Fruit fly (Drosophila melanogaster): ENCODE results near the gene PrBP.

The PrBP gene

dm6 chr2L:8689853-8690252 lies 4.1 kb upstream of the PrBP start (continued):
- TF ChIP-seq CG43689 (GFP tag; IDR thresholded peaks at IDR 0.05) (no peak), CG2712 (tag; optimal IDR thresholded peaks at IDR 0.05) (no peak), CG11456 (GFP tag; IDR thresholded peaks at IDR 0.05) (peak; percentile 68; the same call in 1 of the 3 replicates), scrt (GFP tag; optimal IDR thresholded peaks at IDR 0.05) (no peak), exex (tag; optimal IDR thresholded peaks at IDR 0.05) (no peak), Opbp (GFP tag; IDR thresholded peaks at IDR 0.05; ENCODE audit: partially characterized antibody) (peak; percentile 35; the same call in 1 of the 3 replicates), HLHmδ (GFP tag; optimal IDR thresholded peaks at IDR 0.05) (peak; percentile 46), ara (GFP tag; IDR thresholded peaks at IDR 0.05) (no peak), pzg (GFP tag; optimal IDR thresholded peaks at IDR 0.05) (no peak), GATAe (GFP tag; conservative IDR thresholded peaks at IDR 0.05) (no peak), prd (optimal IDR thresholded peaks at IDR 0.05) (no peak), prd (GFP tag; IDR thresholded peaks at IDR 0.05) (0 out of 3 replicates have a peak, but pooled peaks have one; percentile 9), amos (GFP tag; IDR thresholded peaks at IDR 0.05; ENCODE audit: partially characterized antibody) (no peak), inv (GFP tag; IDR thresholded peaks at IDR 0.05; ENCODE audit: partially characterized antibody) (no peak), CG11695 (GFP tag; IDR thresholded peaks at IDR 0.05) (no peak), HLH4C (GFP tag; IDR thresholded peaks at IDR 0.05; ENCODE audit: partially characterized antibody) (no peak), ATbp (GFP tag; optimal IDR thresholded peaks at IDR 0.05) (peak; percentile 10), Ptx1 (GFP tag; IDR thresholded peaks at IDR 0.05) (no peak), chm (GFP tag; IDR thresholded peaks at IDR 0.05) (peak; percentile 72), nau (GFP tag; optimal IDR thresholded peaks at IDR 0.05) (no peak), Mes4 (GFP tag; optimal IDR thresholded peaks at IDR 0.05) (no peak), z (GFP tag; IDR thresholded peaks at IDR 0.05) (no peak), otp (GFP tag; IDR thresholded peaks at IDR 0.05) (peak; percentile 37; the same call in 1 of the 3 replicates), CG11085 (GFP tag; IDR thresholded peaks at IDR 0.05) (no peak), Asciz (GFP tag; optimal IDR thresholded peaks at IDR 0.05) (no peak), CG6654 (GFP tag; optimal IDR thresholded peaks at IDR 0.05) (no peak), CG7271 (tag; optimal IDR thresholded peaks at IDR 0.05) (peak; percentile 69)

DNA sequence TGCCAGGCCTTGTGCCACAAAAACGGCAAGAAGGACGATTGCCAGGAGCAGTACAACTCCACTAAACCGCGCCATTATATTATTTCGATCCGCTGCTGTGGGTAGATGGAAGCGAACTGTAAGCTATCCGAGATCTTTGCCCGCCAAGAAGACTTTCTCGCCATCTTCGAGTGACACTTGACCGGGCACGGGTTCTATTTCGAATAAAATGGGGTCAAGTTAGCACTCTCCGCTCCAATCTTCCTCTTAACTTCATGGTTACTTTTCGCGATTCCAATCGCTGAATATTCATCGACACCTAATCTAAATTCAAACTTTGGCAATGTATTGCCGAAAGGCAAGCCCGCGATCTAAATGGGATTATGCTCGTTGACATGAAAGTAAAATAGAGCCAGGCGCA lies 1.5 kb downstream of the PrBP start, which contains the start of gene CG9289:
CG9289 (minus strand) TSS at position 101 of the 400 bp plus-strand sequence.
- no peak for TF ChIP-seq dysf (GFP tag; IDR thresholded peaks at IDR 0.05)

- TF ChIP-seq CG6791 (GFP tag; IDR thresholded peaks at IDR 0.05; ENCODE audit: partially characterized antibody) (peak; percentile 92), inv (GFP tag; IDR thresholded peaks at IDR 0.05; ENCODE audit: partially characterized antibody) (peak; percentile 45; the same call in 1 of the 2 replicates), CG9609 (GFP tag; optimal IDR thresholded peaks at IDR 0.05) (no peak), knrl (GFP tag; IDR thresholded peaks at IDR 0.05; ENCODE audit: partially characterized antibody) (peak; percentile 61; the same call in 2 of the 3 replicates), CG14860 (GFP tag; IDR thresholded peaks at IDR 0.05; ENCODE audit: partially characterized antibody) (peak; percentile 81), ato (GFP tag; IDR thresholded peaks at IDR 0.05; ENCODE audit: partially characterized antibody) (peak; percentile 74; the same call in 1 of the 2 replicates), CG34224 (GFP tag; IDR thresholded peaks at IDR 0.05; ENCODE audit: partially characterized antibody) (0 out of 3 replicates have a peak, but pooled peaks have one; percentile 46), sna (GFP tag; IDR thresholded peaks at IDR 0.05; ENCODE audit: partially characterized antibody) (peak; percentile 53; the same call in 1 of the 2 replicates), HLH4C (GFP tag; IDR thresholded peaks at IDR 0.05; ENCODE audit: partially characterized antibody) (peak; percentile 69; the same call in 2 of the 3 replicates), Opbp (GFP tag; IDR thresholded peaks at IDR 0.05; ENCODE audit: partially characterized antibody) (peak; percentile 87), CG16813 (GFP tag; IDR thresholded peaks at IDR 0.05; ENCODE audit: partially characterized antibody) (peak; percentile 87), insv (GFP tag; optimal IDR thresholded peaks at IDR 0.05) (peak in 1 of 2 experiments; percentile 65), sens (GFP tag) (peak; percentile 41), tna (GFP tag; IDR thresholded peaks at IDR 0.05; ENCODE audit: partially characterized antibody) (peak; percentile 84), chinmo (GFP tag; IDR thresholded peaks at IDR 0.05; ENCODE audit: partially characterized antibody) (0 out of 4 replicates have a peak, but pooled peaks have one; percentile 40), CG12391 (tag; optimal IDR thresholded peaks at IDR 0.05) (peak; percentile 4), CG30431 (GFP tag; optimal IDR thresholded peaks at IDR 0.05) (no peak), amos (GFP tag; IDR thresholded peaks at IDR 0.05; ENCODE audit: partially characterized antibody) (peak; percentile 78), bbx (GFP tag; IDR thresholded peaks at IDR 0.05; ENCODE audit: partially characterized antibody) (peak; percentile 79), grau (tag; optimal IDR thresholded peaks at IDR 0.05) (no peak)
These were observed 2.3 kb downstream of the PrBP start for dm6 chr2L:8683261-8684042.

Measured in whole organism, embryonic.